Fruit fly (Drosophila melanogaster): ENCODE results near the gene CG13362.

The CG13362 gene

DNA sequence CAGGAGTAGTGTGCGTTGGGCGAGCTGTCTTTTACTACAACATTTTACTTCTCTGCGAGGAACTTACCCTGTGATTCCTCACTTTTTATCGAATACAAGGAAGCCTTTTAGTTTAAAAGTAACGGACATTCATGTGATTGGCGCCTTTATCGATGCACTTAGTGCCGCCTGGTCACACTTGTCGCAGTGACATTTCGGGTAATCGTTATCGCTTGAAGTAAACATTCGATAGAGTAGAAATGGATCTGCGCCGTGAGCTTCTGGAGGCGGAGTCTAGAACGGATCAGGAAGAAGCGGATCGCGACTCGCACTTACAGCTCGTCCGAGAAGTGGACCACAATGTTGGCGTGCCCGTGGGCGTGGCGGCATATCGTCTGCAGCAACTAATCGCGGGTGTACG is 41.8 kb upstream of the CG13362 start, which contains the start of gene CG16989 (continued):
- TF ChIP-seq fd64A (GFP tag; optimal IDR thresholded peaks at IDR 0.05) (no peak), CG17802 (tag; optimal IDR thresholded peaks at IDR 0.05) (no peak), Nf-YC (tag; optimal IDR thresholded peaks at IDR 0.05) (peak; percentile 23), YL-1 (GFP tag; optimal IDR thresholded peaks at IDR 0.05) (peak; percentile 51), CG8924 (tag; optimal IDR thresholded peaks at IDR 0.05) (no peak), B-H1 (GFP tag; IDR thresholded peaks at IDR 0.05) (no peak), Bgb (GFP tag; IDR thresholded peaks at IDR 0.05; ENCODE audit: partially characterized antibody) (peak; percentile 57), CG13287 (GFP tag; IDR thresholded peaks at IDR 0.05; ENCODE audit: partially characterized antibody) (peak; percentile 60), CG33557 (GFP tag; optimal IDR thresholded peaks at IDR 0.05) (no peak), BEAF-32 (GFP tag; optimal IDR thresholded peaks at IDR 0.05) (peak; percentile 59), Sry-δ (GFP tag; optimal IDR thresholded peaks at IDR 0.05) (peak; percentile 62), eyg (GFP tag; optimal IDR thresholded peaks at IDR 0.05) (no peak), Sin3A (optimal IDR thresholded peaks at IDR 0.05) (peak; percentile 26), Scr (GFP tag; IDR thresholded peaks at IDR 0.05; ENCODE audit: partially characterized antibody) (peak; percentile 55), pita (GFP tag; optimal IDR thresholded peaks at IDR 0.05) (no peak), tna (GFP tag; IDR thresholded peaks at IDR 0.05; ENCODE audit: partially characterized antibody) (0 out of 2 replicates have a peak, but pooled peaks have one; percentile 34), Ets97D (GFP tag; optimal IDR thresholded peaks at IDR 0.05) (peak; percentile 39), wek (GFP tag; optimal IDR thresholded peaks at IDR 0.05) (no peak), lola (GFP tag; optimal IDR thresholded peaks at IDR 0.05) (no peak), row (GFP tag; IDR thresholded peaks at IDR 0.05) (0 out of 3 replicates have a peak, but pooled peaks have one; percentile 11), CG11695 (GFP tag; IDR thresholded peaks at IDR 0.05) (no peak), Hr78 (GFP tag; optimal IDR thresholded peaks at IDR 0.05) (no peak), CG16779 (GFP tag; IDR thresholded peaks at IDR 0.05) (no peak), CG1603 (tag; optimal IDR thresholded peaks at IDR 0.05) (peak; percentile 61), E2f2 (GFP tag; IDR thresholded peaks at IDR 0.05) (peak; percentile 88), sna (GFP tag; IDR thresholded peaks at IDR 0.05; ENCODE audit: partially characterized antibody) (peak; percentile 38; the same call in 1 of the 2 replicates), CG8765 (GFP tag; IDR thresholded peaks at IDR 0.05) (no peak), hb (GFP tag; IDR thresholded peaks at IDR 0.05; ENCODE audit: partially characterized antibody) (peak; percentile 39; the same call in 1 of the 3 replicates), CG10654 (GFP tag; optimal IDR thresholded peaks at IDR 0.05) (no peak), CG2116 (GFP tag; optimal IDR thresholded peaks at IDR 0.05) (peak; percentile 83), crol (GFP tag; IDR thresholded peaks at IDR 0.05) (no peak), CG4617 (GFP tag; optimal IDR thresholded peaks at IDR 0.05; ENCODE audit: borderline replicate concordance) (peak; percentile 7), HHEX (GFP tag; optimal IDR thresholded peaks at IDR 0.05) (no peak), Blimp-1 (GFP tag; optimal IDR thresholded peaks at IDR 0.05) (no peak), CG32532 (GFP tag; IDR thresholded peaks at IDR 0.05) (no peak), Sox100B (GFP tag; optimal IDR thresholded peaks at IDR 0.05) (no peak), bbx (GFP tag; IDR thresholded peaks at IDR 0.05; ENCODE audit: partially characterized antibody) (peak; percentile 59), CG4360 (GFP tag; IDR thresholded peaks at IDR 0.05) (no peak), hbn (GFP tag; IDR thresholded peaks at IDR 0.05; ENCODE audit: partially characterized antibody) (peak; percentile 22; the same call in 1 of the 2 replicates), Antp (GFP tag; optimal IDR thresholded peaks at IDR 0.05) (no peak), Myb (GFP tag; optimal IDR thresholded peaks at IDR 0.05) (peak; percentile 98), gfzf (GFP tag; optimal IDR thresholded peaks at IDR 0.05) (peak; percentile 65), phol (tag; optimal IDR thresholded peaks at IDR 0.05) (peak; percentile 17), MBD-R2 (GFP tag; IDR thresholded peaks at IDR 0.05) (peak; percentile 63; the same call in 1 of the 2 replicates)
